Worm (Caenorhabditis elegans) whole organism, midembryonic: ENCODE measurements around the gene xbx-3.

ENCODE experiments used
- klf-2 ChIP-seq: fragments of 200-800 bp; sonication (Bioruptor generic); conservative IDR thresholded peaks from 2 replicates; pipeline ENCODE4 v1.3.6; 2022; ENCODE audit warnings: missing genetic modification reagents, missing genetic modification characterization, missing compliant biosample characterization
- ztf-23 ChIP-seq: fragments of 200-800 bp; sonication (Bioruptor generic); IDR thresholded peaks from 2 replicates; pipeline ENCODE4 v1.3.6; 2022; ENCODE audit warnings: missing genetic modification reagents, missing genetic modification characterization, missing compliant biosample characterization

- TF ChIP-seq ztf-23 (GFP tag; lab: Robert Waterston, UW): no peak
- no peak for TF ChIP-seq klf-2
These were observed 47.4 kb upstream of the xbx-3 start, which contains the start of gene C05B5.1 for ce11 chrIII:9988352-9988751.
